Worm (Caenorhabditis elegans): Measurements from ENCODE around the gene rps-14.

rps-14 gene

ce11 chrIII:7178497-7178896 is 891 bp downstream of the rps-14 start:
- TF ChIP-seq flh-1 (GFP tag; optimal IDR thresholded peaks at IDR 0.05), result no peak
- TF ChIP-seq ham-2 (GFP tag; optimal IDR thresholded peaks at IDR 0.05), result no peak
- no peak for TF ChIP-seq nhr-2 (tag; optimal IDR thresholded peaks at IDR 0.05)
- TF ChIP-seq snpc-4 (tag; optimal IDR thresholded peaks at IDR 0.05), result no peak
- no peak for TF ChIP-seq lin-32 (GFP tag; optimal IDR thresholded peaks at IDR 0.05)
- no peak for TF ChIP-seq sptf-1 (tag; optimal IDR thresholded peaks at IDR 0.05)

ce11 chrIII:7170090-7170489 is 9.3 kb downstream of the rps-14 start:
- TF ChIP-seq nhr-76 (tag; optimal IDR thresholded peaks at IDR 0.05), result no peak
- TF ChIP-seq unc-120 (tag; optimal IDR thresholded peaks at IDR 0.05; ENCODE audit: poor library complexity, severe bottlenecking), result no peak

ce11 chrIII:7167568-7167937 is 11.8 kb downstream of the rps-14 start, which contains the start of gene acs-4:
Gene acs-4, plus strand, starts transcription at chrIII:7167838.
- TF ChIP-seq sptf-1 (tag; optimal IDR thresholded peaks at IDR 0.05), result no peak
- no peak for TF ChIP-seq ces-1 (GFP tag; optimal IDR thresholded peaks at IDR 0.05)
- TF ChIP-seq ceh-43 (GFP tag; optimal IDR thresholded peaks at IDR 0.05), result no peak
- TF ChIP-seq pha-4 (tag; optimal IDR thresholded peaks at IDR 0.05), result no peak
- TF ChIP-seq nhr-2 (tag; optimal IDR thresholded peaks at IDR 0.05), result no peak
- no peak for TF ChIP-seq elt-3 (tag; optimal IDR thresholded peaks at IDR 0.05)
- TF ChIP-seq blmp-1 (tag; optimal IDR thresholded peaks at IDR 0.05), result no peak
- no peak for TF ChIP-seq zip-8 (tag; optimal IDR thresholded peaks at IDR 0.05)
- TF ChIP-seq M03D4.4 (tag; optimal IDR thresholded peaks at IDR 0.05), result no peak
- TF ChIP-seq ceh-83 (GFP tag; optimal IDR thresholded peaks at IDR 0.05), result no peak
- no peak for TF ChIP-seq elt-1 (tag; optimal IDR thresholded peaks at IDR 0.05; ENCODE audit: borderline replicate concordance, insufficient read depth)

ce11 chrIII:7166664-7167567 is 12.5 kb downstream of the rps-14 start:
- TF ChIP-seq unc-39 (tag; optimal IDR thresholded peaks at IDR 0.05) (no peak), nhr-237 (tag; optimal IDR thresholded peaks at IDR 0.05) (peak; percentile 6), drap-1 (GFP tag; optimal IDR thresholded peaks at IDR 0.05) (peak; percentile 11), nhr-76 (tag; optimal IDR thresholded peaks at IDR 0.05) (no peak)

ce11 chrIII:7165816-7166229 is 13.6 kb downstream of the rps-14 start:
- TF ChIP-seq ces-1 (GFP tag; optimal IDR thresholded peaks at IDR 0.05) (peak; percentile 10), lin-32 (GFP tag; optimal IDR thresholded peaks at IDR 0.05) (no peak), zip-8 (tag; optimal IDR thresholded peaks at IDR 0.05) (no peak)

ce11 chrIII:7165276-7165675 is 14.1 kb downstream of the rps-14 start:
- TF ChIP-seq bed-3 (GFP tag; optimal IDR thresholded peaks at IDR 0.05) (no peak), ceh-39 (tag; optimal IDR thresholded peaks at IDR 0.05) (no peak), ceh-83 (GFP tag; optimal IDR thresholded peaks at IDR 0.05) (no peak), sptf-1 (tag; optimal IDR thresholded peaks at IDR 0.05) (no peak), sem-2 (GFP tag; optimal IDR thresholded peaks at IDR 0.05) (no peak), unc-120 (tag; optimal IDR thresholded peaks at IDR 0.05; ENCODE audit: poor library complexity, severe bottlenecking) (no peak), nhr-12 (tag; optimal IDR thresholded peaks at IDR 0.05) (no peak), M03D4.4 (tag; optimal IDR thresholded peaks at IDR 0.05) (no peak)

- no peak for TF ChIP-seq nhr-28 (tag; optimal IDR thresholded peaks at IDR 0.05)
- TF ChIP-seq unc-120 (tag; optimal IDR thresholded peaks at IDR 0.05; ENCODE audit: poor library complexity, severe bottlenecking), result peak; percentile 53
- TF ChIP-seq drap-1 (GFP tag; optimal IDR thresholded peaks at IDR 0.05), result peak; percentile 42
- peak; percentile 96 for TF ChIP-seq lin-13 (tag; optimal IDR thresholded peaks at IDR 0.05)
- no peak for TF ChIP-seq nhr-12 (tag; optimal IDR thresholded peaks at IDR 0.05)
- TF ChIP-seq ztf-11 (tag; optimal IDR thresholded peaks at IDR 0.05), result no peak
- peak; percentile 42 for TF ChIP-seq nhr-2 (tag; optimal IDR thresholded peaks at IDR 0.05)
- TF ChIP-seq ceh-43 (GFP tag; optimal IDR thresholded peaks at IDR 0.05), result peak; percentile 3
- peak; percentile 87 for TF ChIP-seq ceh-39 (tag; optimal IDR thresholded peaks at IDR 0.05)
- TF ChIP-seq ces-1 (GFP tag; optimal IDR thresholded peaks at IDR 0.05), result peak; percentile 80
- no peak for TF ChIP-seq snpc-4 (tag; optimal IDR thresholded peaks at IDR 0.05)
- TF ChIP-seq mep-1 (tag; optimal IDR thresholded peaks at IDR 0.05), result peak; percentile 98
- TF ChIP-seq mls-2 (tag; optimal IDR thresholded peaks at IDR 0.05), result peak; percentile 9
- TF ChIP-seq pha-4 (tag; optimal IDR thresholded peaks at IDR 0.05), result peak; percentile 85
- peak; percentile 70 for TF ChIP-seq unc-62 (GFP tag; optimal IDR thresholded peaks at IDR 0.05)
- no peak for TF ChIP-seq lin-32 (GFP tag; optimal IDR thresholded peaks at IDR 0.05)
- TF ChIP-seq zip-8 (tag; optimal IDR thresholded peaks at IDR 0.05), result no peak
- TF ChIP-seq elt-1 (tag; optimal IDR thresholded peaks at IDR 0.05; ENCODE audit: borderline replicate concordance, insufficient read depth), result no peak
- TF ChIP-seq hlh-1 (tag; optimal IDR thresholded peaks at IDR 0.05), result peak; percentile 69
- TF ChIP-seq cnd-1 (tag; optimal IDR thresholded peaks at IDR 0.05), result no peak
- no peak for TF ChIP-seq M03D4.4 (tag; optimal IDR thresholded peaks at IDR 0.05)
- peak; percentile 89 for TF ChIP-seq lsy-2 (tag; optimal IDR thresholded peaks at IDR 0.05)
- peak; percentile 88 for TF ChIP-seq nhr-237 (tag; optimal IDR thresholded peaks at IDR 0.05)
- TF ChIP-seq ceh-83 (GFP tag; optimal IDR thresholded peaks at IDR 0.05), result no peak
- peak; percentile 78 for TF ChIP-seq sptf-1 (tag; optimal IDR thresholded peaks at IDR 0.05)
Measured at ce11 chrIII:7162065-7162762, 17.2 kb downstream of the rps-14 start, which contains the start of the genes syf-2 and K04G7.1. Gene syf-2, minus strand, starts transcription at chrIII:7162115. Gene K04G7.1, plus strand, starts transcription at chrIII:7162712.

Data from whole organism, mixed stage, embryonic.